Worm (Caenorhabditis elegans) whole organism, L2 larva: ENCODE data around the gene mbk-1.

Source experiments
- lin-11 ChIP-seq: fragments of 150-350 bp; sonication (generic microtip); optimal IDR thresholded peaks from 2 replicates; lab custom pipeline; 2014; ENCODE audit warnings: missing biosample characterization, missing genetic modification characterization, inconsistent platforms, mixed read lengths
- nhr-237 ChIP-seq: fragments of 150-350 bp; optimal IDR thresholded peaks from 2 replicates; lab custom pipeline; 2014; ENCODE audit warnings: missing biosample characterization, missing genetic modification characterization

- TF ChIP-seq nhr-237 (tag; lab: Kevin White, UChicago) (no peak), lin-11 (tag; lab: Kevin White, UChicago) (no peak)
Measured at ce11 chrX:14812061-14812460, 12.3 kb downstream of the mbk-1 start, which contains the start of gene T04C10.3.
